Worm (Caenorhabditis elegans): ENCODE results near the gene ubxn-2.

The ubxn-2 gene

ce11 chrIV:2761477-2761876 is 35.9 kb upstream of the ubxn-2 start:
- TF ChIP-seq ceh-19 (GFP tag; optimal IDR thresholded peaks at IDR 0.05), result no peak
- no peak for TF ChIP-seq ceh-9 (tag; optimal IDR thresholded peaks at IDR 0.05)
- TF ChIP-seq gmeb-2 (tag; optimal IDR thresholded peaks at IDR 0.05), result no peak
- TF ChIP-seq ets-4 (tag; optimal IDR thresholded peaks at IDR 0.05), result no peak
- no peak for TF ChIP-seq unc-3 (GFP tag; conservative IDR thresholded peaks at IDR 0.05)
- TF ChIP-seq unc-3 (tag; optimal IDR thresholded peaks at IDR 0.05), result no peak
- TF ChIP-seq hlh-30 (tag; optimal IDR thresholded peaks at IDR 0.05; ENCODE audit: insufficient read depth), result no peak
- no peak for TF ChIP-seq ceh-14 (tag; optimal IDR thresholded peaks at IDR 0.05)
- no peak for TF ChIP-seq tbx-2 (tag; optimal IDR thresholded peaks at IDR 0.05)
- TF ChIP-seq odd-2 (tag; optimal IDR thresholded peaks at IDR 0.05), result no peak
- no peak for TF ChIP-seq F13H6.1 (tag; optimal IDR thresholded peaks at IDR 0.05)
- TF ChIP-seq K02D7.2 (tag; optimal IDR thresholded peaks at IDR 0.05), result no peak
- no peak for TF ChIP-seq ceh-6 (GFP tag; optimal IDR thresholded peaks at IDR 0.05)
- TF ChIP-seq pros-1 (tag; optimal IDR thresholded peaks at IDR 0.05), result no peak
- TF ChIP-seq nfya-1 (tag; optimal IDR thresholded peaks at IDR 0.05), result no peak
- TF ChIP-seq hlh-6 (tag; optimal IDR thresholded peaks at IDR 0.05), result no peak
- no peak for TF ChIP-seq Y22D7AL.16 (tag; optimal IDR thresholded peaks at IDR 0.05)
- TF ChIP-seq nhr-11 (tag; optimal IDR thresholded peaks at IDR 0.05), result no peak
- TF ChIP-seq pax-1 (tag; optimal IDR thresholded peaks at IDR 0.05), result no peak
- no peak for TF ChIP-seq dve-1 (tag; optimal IDR thresholded peaks at IDR 0.05)
- no peak for TF ChIP-seq mec-3 (tag; optimal IDR thresholded peaks at IDR 0.05; ENCODE audit: borderline replicate concordance)

DNA sequence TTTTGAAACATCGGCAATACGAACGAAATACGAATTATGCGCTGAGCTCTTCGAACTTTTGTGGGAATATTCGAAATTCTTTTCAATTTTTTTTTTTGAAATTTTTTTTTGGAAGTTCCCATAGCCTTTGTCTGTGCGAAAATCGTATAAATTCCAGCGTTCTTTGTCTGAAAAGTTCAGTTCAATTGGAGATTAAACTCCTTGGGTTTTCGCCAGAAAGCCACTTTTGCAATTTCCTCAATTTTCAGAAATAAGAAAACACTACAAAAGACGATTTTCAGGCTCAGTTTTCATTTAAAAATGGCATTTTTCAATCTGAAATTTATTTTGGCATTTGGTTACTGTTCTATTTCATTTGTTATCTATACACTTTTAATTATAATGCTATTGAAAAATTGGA is 33.5 kb upstream of the ubxn-2 start, which contains the start of gene Y54G2A.38:
Gene Y54G2A.38, plus strand, starts transcription at position 301 of the 400 bp plus-strand sequence.
- no peak for TF ChIP-seq dmd-4 (tag; optimal IDR thresholded peaks at IDR 0.05; ENCODE audit: borderline replicate concordance)
- no peak for TF ChIP-seq ceh-31 (tag; optimal IDR thresholded peaks at IDR 0.05)
- TF ChIP-seq K09A11.1 (tag; optimal IDR thresholded peaks at IDR 0.05; ENCODE audit: insufficient read depth), result no peak
- TF ChIP-seq ceh-45 (GFP tag; IDR thresholded peaks at IDR 0.05), result no peak
- TF ChIP-seq pha-4 (tag; optimal IDR thresholded peaks at IDR 0.05), result no peak
- no peak for TF ChIP-seq F13H6.1 (tag; optimal IDR thresholded peaks at IDR 0.05)
- no peak for TF ChIP-seq rnt-1 (tag; optimal IDR thresholded peaks at IDR 0.05)
- TF ChIP-seq pag-3 (tag; optimal IDR thresholded peaks at IDR 0.05; ENCODE audit: borderline replicate concordance), result no peak
- TF ChIP-seq sox-2 (GFP tag; IDR thresholded peaks at IDR 0.05), result no peak
- TF ChIP-seq tbx-7 (tag; optimal IDR thresholded peaks at IDR 0.05), result no peak
- no peak for TF ChIP-seq C08G9.2 (tag; optimal IDR thresholded peaks at IDR 0.05)
- no peak for TF ChIP-seq lim-6 (tag; optimal IDR thresholded peaks at IDR 0.05)
- TF ChIP-seq ets-4 (tag; optimal IDR thresholded peaks at IDR 0.05), result no peak
- TF ChIP-seq unc-55 (GFP tag; optimal IDR thresholded peaks at IDR 0.05), result no peak
- no peak for TF ChIP-seq syd-9 (tag; optimal IDR thresholded peaks at IDR 0.05)
- TF ChIP-seq sox-4 (tag; optimal IDR thresholded peaks at IDR 0.05), result no peak
- TF ChIP-seq ttx-3 (tag; optimal IDR thresholded peaks at IDR 0.05), result no peak
- TF ChIP-seq ceh-19 (GFP tag; optimal IDR thresholded peaks at IDR 0.05), result no peak
- no peak for TF ChIP-seq nhr-232 (tag; optimal IDR thresholded peaks at IDR 0.05)

DNA sequence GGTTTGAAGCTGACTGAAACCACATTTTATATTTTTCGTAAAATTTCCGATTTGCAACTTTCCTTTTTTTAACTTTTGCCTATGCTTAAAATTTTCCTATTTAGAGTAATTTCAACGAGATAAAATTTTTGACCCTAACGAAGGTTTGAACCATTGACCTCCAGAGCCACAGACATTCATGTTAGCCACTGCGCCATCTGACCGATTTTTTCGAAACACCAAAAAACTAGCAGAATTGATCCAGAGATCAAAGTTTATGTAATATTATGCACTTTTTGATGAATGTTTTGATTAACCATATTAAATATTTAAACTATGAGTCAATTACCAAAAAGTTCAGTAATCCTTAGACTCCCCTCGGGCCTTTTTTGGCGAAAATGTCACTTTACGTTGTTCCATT is 32.5 kb upstream of the ubxn-2 start:
- TF ChIP-seq sox-4 (tag; optimal IDR thresholded peaks at IDR 0.05) (no peak), Y22D7AL.16 (tag; optimal IDR thresholded peaks at IDR 0.05) (no peak), fax-1 (tag; optimal IDR thresholded peaks at IDR 0.05) (no peak), dve-1 (tag; optimal IDR thresholded peaks at IDR 0.05) (no peak), ahr-1 (tag; optimal IDR thresholded peaks at IDR 0.05) (no peak), ceh-31 (tag; optimal IDR thresholded peaks at IDR 0.05) (no peak), ceh-22 (tag; optimal IDR thresholded peaks at IDR 0.05) (no peak), sox-2 (GFP tag; IDR thresholded peaks at IDR 0.05) (no peak), K09A11.1 (tag; optimal IDR thresholded peaks at IDR 0.05; ENCODE audit: insufficient read depth) (no peak), pag-3 (tag; optimal IDR thresholded peaks at IDR 0.05; ENCODE audit: borderline replicate concordance) (no peak)
